Fruit fly (Drosophila melanogaster): ENCODE measurements around the gene Syt12.

DNA sequence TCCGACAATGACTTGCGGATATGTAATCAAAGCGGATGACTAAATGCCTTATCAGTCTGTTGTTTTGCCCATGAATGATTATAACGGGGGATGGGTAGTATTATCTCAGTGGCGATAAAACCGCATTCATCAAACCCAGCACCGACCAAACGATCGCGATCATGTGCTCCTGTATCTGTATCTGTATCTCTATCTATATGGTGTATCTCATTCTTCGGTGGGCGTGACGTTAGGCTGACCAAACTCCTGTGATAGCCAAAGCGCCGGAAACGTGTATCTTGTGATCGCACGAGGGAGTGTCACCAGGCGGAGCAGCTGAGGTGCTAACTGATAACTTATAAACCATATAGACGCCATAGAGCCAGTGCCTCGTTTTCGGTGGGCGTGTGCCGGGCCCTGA, 33.7 kb downstream of the Syt12 start:
- TF ChIP-seq psq (GFP tag; optimal IDR thresholded peaks at IDR 0.05) = no peak
- TF ChIP-seq dsf (GFP tag; optimal IDR thresholded peaks at IDR 0.05; ENCODE audit: borderline replicate concordance) = no peak
- TF ChIP-seq Dfd (GFP tag; optimal IDR thresholded peaks at IDR 0.05) = no peak
- no peak for TF ChIP-seq br (GFP tag; optimal IDR thresholded peaks at IDR 0.05)
- no peak for TF ChIP-seq Mio (GFP tag; optimal IDR thresholded peaks at IDR 0.05)
- TF ChIP-seq OdsH (GFP tag; optimal IDR thresholded peaks at IDR 0.05) = no peak
- no peak for TF ChIP-seq ey (GFP tag; optimal IDR thresholded peaks at IDR 0.05)
- no peak for TF ChIP-seq GATAd (GFP tag; optimal IDR thresholded peaks at IDR 0.05)
- TF ChIP-seq pan (optimal IDR thresholded peaks at IDR 0.05) = no peak
- no peak for TF ChIP-seq Abd-B (GFP tag; optimal IDR thresholded peaks at IDR 0.05)
- no peak for TF ChIP-seq Hnf4 (GFP tag; optimal IDR thresholded peaks at IDR 0.05)

Data from whole organism, wandering third instar larva.